Fruit fly (Drosophila melanogaster) Kc167 (cell line): ENCODE results near the gene Dr.

ENCODE experiments used
- Myc ChIP-seq: fragments of >200 bp; optimal IDR thresholded peaks from 2 replicates; lab custom pipeline; 2017; ENCODE audit warnings: missing external identifiers
- Sin3A ChIP-seq: fragments of >200 bp; optimal IDR thresholded peaks from 2 replicates; lab custom pipeline; 2018; ENCODE audit warnings: missing external identifiers
- h ChIP-seq: fragments of >200 bp; optimal IDR thresholded peaks from 3 replicates; lab custom pipeline; 2018; ENCODE audit warnings: missing external identifiers
- psq ChIP-seq: fragments of >200 bp; optimal IDR thresholded peaks from 2 replicates; lab custom pipeline; 2017; ENCODE audit warnings: missing external identifiers
- ttk ChIP-seq: sonication (Bioruptor generic); optimal IDR thresholded peaks from 2 replicates; lab custom pipeline; 2017; ENCODE audit warnings: missing external identifiers

DNA sequence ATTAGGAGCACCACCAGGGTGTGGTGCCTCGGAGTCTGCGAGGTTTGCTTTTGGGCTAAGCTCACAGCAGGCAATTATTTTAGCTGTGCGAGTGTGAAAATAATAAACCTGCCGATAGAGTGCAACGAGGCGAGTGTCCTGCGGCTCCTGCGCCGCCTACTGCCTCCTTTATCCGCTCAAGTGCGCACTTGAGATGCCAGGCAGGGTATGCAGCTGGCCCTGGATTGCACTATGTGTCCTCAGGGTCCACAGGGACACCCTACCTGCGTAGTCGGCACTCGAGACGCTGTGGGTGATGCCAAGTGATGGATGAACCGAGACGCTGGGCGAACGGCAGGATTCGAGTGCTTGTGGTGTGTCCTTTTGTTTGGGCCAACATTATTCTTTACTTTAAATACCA is 8.2 kb upstream of the Dr start:
- TF ChIP-seq psq (lab: Kevin White, UChicago) = no peak
- TF ChIP-seq ttk (lab: Kevin White, UChicago) = no peak
- no peak for TF ChIP-seq Myc (lab: Kevin White, UChicago)
- no peak for TF ChIP-seq h (lab: Kevin White, UChicago)
- no peak for TF ChIP-seq Sin3A
